Worm (Caenorhabditis elegans) whole organism, mixed stage, embryonic: ENCODE results near the gene E04D5.5.
"Not testable (repeated sequence)": the region's sequence is repeated elsewhere in the genome, so short reads cannot be mapped to it uniquely, and the experiment has no call there.

Source experiments
- M03D4.4 ChIP-seq: sonication (generic microtip); optimal IDR thresholded peaks from 2 replicates; lab custom pipeline; 2017; ENCODE audit warnings: mild to moderate bottlenecking, missing genetic modification characterization, missing compliant biosample characterization
- bed-3 ChIP-seq: fragments of 200-800 bp; sonication (Bioruptor generic); optimal IDR thresholded peaks from 3 replicates; lab custom pipeline; 2018; ENCODE audit warnings: mild to moderate bottlenecking, missing genetic modification characterization, moderate library complexity, missing compliant biosample characterization
- blmp-1 ChIP-seq: fragments of 150-350 bp; optimal IDR thresholded peaks from 2 replicates; lab custom pipeline; 2014; ENCODE audit warnings: missing biosample characterization, missing genetic modification characterization
- ceh-39 ChIP-seq: fragments of 150-350 bp; optimal IDR thresholded peaks from 2 replicates; lab custom pipeline; 2014; ENCODE audit warnings: missing biosample characterization, missing genetic modification characterization
- ceh-83 ChIP-seq: fragments of 200-800 bp; sonication (Bioruptor generic); optimal IDR thresholded peaks from 2 replicates; lab custom pipeline; 2018; ENCODE audit warnings: mild to moderate bottlenecking, missing genetic modification characterization, missing compliant biosample characterization
- ces-1 ChIP-seq: fragments of 150-350 bp; optimal IDR thresholded peaks from 2 replicates; lab custom pipeline; 2014; ENCODE audit warnings: missing biosample characterization, missing genetic modification reagents, missing genetic modification characterization
- cnd-1 ChIP-seq: fragments of 200-800 bp; sonication (Bioruptor generic); optimal IDR thresholded peaks from 2 replicates; lab custom pipeline; 2018; ENCODE audit warnings: mild to moderate bottlenecking, missing genetic modification characterization, missing compliant biosample characterization
- drap-1 ChIP-seq: fragments of 200-800 bp; sonication (Bioruptor generic); optimal IDR thresholded peaks from 3 replicates; lab custom pipeline; 2018; ENCODE audit warnings: mild to moderate bottlenecking, missing genetic modification characterization, missing compliant biosample characterization
- elt-1 ChIP-seq: sonication (generic microtip); optimal IDR thresholded peaks from 2 replicates; lab custom pipeline; 2017; ENCODE audit warnings: missing genetic modification characterization, mild to moderate bottlenecking, missing compliant biosample characterization, antibody characterized with exemption, moderate library complexity, borderline replicate concordance; ENCODE audit not compliant: insufficient read depth
- elt-3 ChIP-seq: fragments of 150-350 bp; optimal IDR thresholded peaks from 2 replicates; lab custom pipeline; 2014; ENCODE audit warnings: missing biosample characterization, missing genetic modification characterization
- flh-1 ChIP-seq: fragments of 200-800 bp; sonication (Bioruptor generic); optimal IDR thresholded peaks from 2 replicates; lab custom pipeline; 2018; ENCODE audit warnings: mild to moderate bottlenecking, missing genetic modification characterization, moderate library complexity, missing compliant biosample characterization
- lin-32 ChIP-seq: fragments of 200-800 bp; sonication (Bioruptor generic); optimal IDR thresholded peaks from 2 replicates; lab custom pipeline; 2018; ENCODE audit warnings: mild to moderate bottlenecking, missing genetic modification characterization, missing compliant biosample characterization
- lsy-2 ChIP-seq: fragments of 150-350 bp; optimal IDR thresholded peaks from 2 replicates; lab custom pipeline; 2014; ENCODE audit warnings: missing biosample characterization, missing genetic modification characterization
- mab-5 ChIP-seq: fragments of 150-350 bp; optimal IDR thresholded peaks from 2 replicates; lab custom pipeline; 2014; ENCODE audit warnings: missing biosample characterization, missing genetic modification characterization
- nhr-12 ChIP-seq: fragments of 150-350 bp; optimal IDR thresholded peaks from 2 replicates; lab custom pipeline; 2014; ENCODE audit warnings: missing biosample characterization, missing genetic modification characterization
- nhr-2 ChIP-seq: fragments of 150-350 bp; optimal IDR thresholded peaks from 2 replicates; lab custom pipeline; 2014; ENCODE audit warnings: missing biosample characterization, missing genetic modification characterization
- nhr-28 ChIP-seq: fragments of 150-350 bp; optimal IDR thresholded peaks from 2 replicates; lab custom pipeline; 2014; ENCODE audit warnings: missing biosample characterization, missing genetic modification characterization
- pha-4 ChIP-seq: fragments of 150-350 bp; optimal IDR thresholded peaks from 2 replicates; lab custom pipeline; 2018; ENCODE audit warnings: missing biosample characterization, missing genetic modification reagents, missing genetic modification characterization
- sem-2 ChIP-seq: fragments of 200-800 bp; sonication (Bioruptor generic); optimal IDR thresholded peaks from 2 replicates; lab custom pipeline; 2018; ENCODE audit warnings: mild to moderate bottlenecking, missing genetic modification characterization, missing compliant biosample characterization
- snpc-4 ChIP-seq: fragments of 150-350 bp; optimal IDR thresholded peaks from 2 replicates; lab custom pipeline; 2014; ENCODE audit warnings: missing biosample characterization, missing genetic modification characterization
- sptf-1 ChIP-seq: sonication (generic microtip); optimal IDR thresholded peaks from 2 replicates; lab custom pipeline; 2017; ENCODE audit warnings: mild to moderate bottlenecking, missing genetic modification characterization, moderate library complexity, missing compliant biosample characterization
- tbx-8 ChIP-seq: fragments of 200-800 bp; sonication (Bioruptor generic); optimal IDR thresholded peaks from 2 replicates; lab custom pipeline; 2018; ENCODE audit warnings: mild to moderate bottlenecking, missing genetic modification characterization, moderate library complexity, missing compliant biosample characterization
- unc-120 ChIP-seq: sonication (generic microtip); optimal IDR thresholded peaks from 2 replicates; lab custom pipeline; 2017; ENCODE audit warnings: missing genetic modification characterization, missing compliant biosample characterization; ENCODE audit not compliant: poor library complexity, severe bottlenecking
- unc-39 ChIP-seq: fragments of 150-350 bp; optimal IDR thresholded peaks from 2 replicates; lab custom pipeline; 2014; ENCODE audit warnings: missing biosample characterization, missing genetic modification characterization
- unc-62 ChIP-seq: fragments of 150-350 bp; optimal IDR thresholded peaks from 2 replicates; lab custom pipeline; 2014; ENCODE audit warnings: missing biosample characterization, missing genetic modification reagents, missing genetic modification characterization

Gene E04D5.5

ce11 chrII:10442846-10443245, 31.8 kb downstream of the E04D5.5 start, which contains the start of gene ZK673.1:
TSS of gene ZK673.1 (plus strand) at chrII:10443146.
- TF ChIP-seq tbx-8 (GFP tag; lab: Kevin White, UChicago); elt-1 (tag; lab: Kevin White, UChicago); nhr-28 (tag; lab: Kevin White, UChicago): not testable (repeated sequence)

ce11 chrII:10443898-10444297, 32.8 kb downstream of the E04D5.5 start:
- TF ChIP-seq lin-32 (GFP tag; lab: Kevin White, UChicago) = no peak
- TF ChIP-seq nhr-2 = no peak
- no peak for TF ChIP-seq mab-5 (tag; lab: Kevin White, UChicago)
- TF ChIP-seq ceh-39 (tag; lab: Kevin White, UChicago) = no peak
- TF ChIP-seq M03D4.4 (tag; lab: Kevin White, UChicago) = no peak
- TF ChIP-seq flh-1 (GFP tag; lab: Kevin White, UChicago) = no peak
- no peak for TF ChIP-seq ceh-83
- no peak for TF ChIP-seq snpc-4
- TF ChIP-seq, all 35 proteins: peak for 0

DNA sequence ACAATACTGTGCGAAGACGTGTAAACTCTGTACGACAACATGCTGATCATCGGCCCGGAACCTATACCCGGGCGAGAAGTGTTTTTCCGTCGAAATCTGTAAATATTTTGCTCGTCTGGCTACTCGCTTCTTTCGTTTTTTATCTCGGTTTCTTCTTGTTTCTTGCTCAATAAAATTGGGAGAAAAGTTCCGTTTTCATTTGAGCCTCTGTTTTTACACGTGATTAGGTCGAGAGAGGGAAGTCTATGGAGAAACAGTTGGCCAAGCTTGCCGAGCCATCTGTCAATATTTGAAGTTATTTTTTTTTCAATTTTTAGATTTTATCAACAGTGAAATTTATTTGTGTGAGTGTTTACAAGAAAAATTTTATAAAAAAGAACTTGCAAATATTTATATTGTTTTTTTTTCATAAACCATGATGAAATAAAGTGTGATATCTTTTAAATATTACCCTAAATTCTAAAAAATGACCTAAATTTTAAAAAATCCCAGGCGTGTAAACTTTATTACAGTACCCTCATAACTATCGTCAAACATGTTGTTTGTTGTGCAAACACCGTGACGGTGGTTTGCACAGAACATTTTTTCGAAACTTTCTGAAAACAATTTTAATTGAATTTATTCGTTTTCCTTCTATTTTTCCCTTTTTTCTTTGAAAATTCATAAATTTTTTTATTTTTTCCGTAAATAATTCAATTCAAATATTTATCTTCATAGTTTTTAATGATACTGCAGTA, 34.0 kb downstream of the E04D5.5 start:
- TF ChIP-seq sem-2 (GFP tag; lab: Kevin White, UChicago) = no peak
- TF ChIP-seq lsy-2 (tag; lab: Kevin White, UChicago) = peak; percentile 77

- TF ChIP-seq lin-32 (GFP tag; lab: Kevin White, UChicago) = no peak
- TF ChIP-seq sem-2 (GFP tag; lab: Kevin White, UChicago) = no peak
- TF ChIP-seq drap-1 = no peak
- no peak for TF ChIP-seq elt-1 (tag; lab: Kevin White, UChicago)
- TF ChIP-seq unc-39 (tag; lab: Kevin White, UChicago) = no peak
- no peak for TF ChIP-seq unc-120 (tag; lab: Kevin White, UChicago)
- TF ChIP-seq elt-3 (tag; lab: Kevin White, UChicago) = no peak
- no peak for TF ChIP-seq bed-3 (GFP tag; lab: Kevin White, UChicago)
Observed at ce11 chrII:10445738-10446137, 34.6 kb downstream of the E04D5.5 start.

ce11 chrII:10446300-10446699, 35.2 kb downstream of the E04D5.5 start:
- TF ChIP-seq ces-1 (no peak), unc-62 (GFP tag; lab: Kevin White, UChicago) (no peak), lin-32 (GFP tag; lab: Kevin White, UChicago) (no peak), nhr-12 (tag; lab: Kevin White, UChicago) (no peak), sptf-1 (tag; lab: Kevin White, UChicago) (no peak), lsy-2 (tag; lab: Kevin White, UChicago) (no peak), pha-4 (tag; lab: Kevin White, UChicago) (no peak), blmp-1 (no peak)

- no peak for TF ChIP-seq lin-32 (GFP tag; lab: Kevin White, UChicago)
- TF ChIP-seq ceh-39 (tag; lab: Kevin White, UChicago) = no peak
- TF ChIP-seq ces-1 = no peak
- no peak for TF ChIP-seq lsy-2 (tag; lab: Kevin White, UChicago)
- TF ChIP-seq pha-4 (tag; lab: Kevin White, UChicago) = no peak
- no peak for TF ChIP-seq drap-1
- TF ChIP-seq elt-1 (tag; lab: Kevin White, UChicago) = no peak
- TF ChIP-seq elt-3 (tag; lab: Kevin White, UChicago) = no peak
- no peak for TF ChIP-seq cnd-1 (tag; lab: Kevin White, UChicago)
Observed at ce11 chrII:10446814-10447213, 35.7 kb downstream of the E04D5.5 start.
